Worm (Caenorhabditis elegans): ENCODE results near the gene srd-18.

srd-18 gene

DNA sequence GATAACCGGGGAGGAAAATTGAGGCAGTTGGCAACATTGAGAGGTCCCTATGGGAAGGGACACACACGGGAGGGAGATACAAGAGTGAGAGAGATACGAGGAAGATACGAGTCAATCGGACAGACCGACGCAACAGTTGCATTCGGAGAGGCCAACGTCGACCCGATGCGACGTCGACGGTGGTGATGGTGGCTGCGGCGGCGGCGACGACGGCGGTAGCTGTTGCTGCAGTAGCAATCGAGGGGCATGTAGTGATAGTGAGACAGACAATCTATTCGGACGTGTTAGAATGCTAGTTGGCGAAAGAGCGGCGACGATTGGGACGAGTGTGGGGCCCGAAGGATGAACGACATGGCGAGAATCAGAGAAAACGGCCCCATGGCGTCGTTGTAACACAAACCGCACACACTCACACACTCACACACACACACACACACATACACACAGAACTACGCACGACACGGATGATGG, 33.3 kb downstream of the srd-18 start (continued):
- TF ChIP-seq alr-1 (tag; optimal IDR thresholded peaks at IDR 0.05) = no peak
- no peak for TF ChIP-seq ZK546.5 (tag; optimal IDR thresholded peaks at IDR 0.05)
- TF ChIP-seq mdl-1 (tag; optimal IDR thresholded peaks at IDR 0.05) = no peak
- TF ChIP-seq nhr-10 (tag; optimal IDR thresholded peaks at IDR 0.05) = no peak

DNA sequence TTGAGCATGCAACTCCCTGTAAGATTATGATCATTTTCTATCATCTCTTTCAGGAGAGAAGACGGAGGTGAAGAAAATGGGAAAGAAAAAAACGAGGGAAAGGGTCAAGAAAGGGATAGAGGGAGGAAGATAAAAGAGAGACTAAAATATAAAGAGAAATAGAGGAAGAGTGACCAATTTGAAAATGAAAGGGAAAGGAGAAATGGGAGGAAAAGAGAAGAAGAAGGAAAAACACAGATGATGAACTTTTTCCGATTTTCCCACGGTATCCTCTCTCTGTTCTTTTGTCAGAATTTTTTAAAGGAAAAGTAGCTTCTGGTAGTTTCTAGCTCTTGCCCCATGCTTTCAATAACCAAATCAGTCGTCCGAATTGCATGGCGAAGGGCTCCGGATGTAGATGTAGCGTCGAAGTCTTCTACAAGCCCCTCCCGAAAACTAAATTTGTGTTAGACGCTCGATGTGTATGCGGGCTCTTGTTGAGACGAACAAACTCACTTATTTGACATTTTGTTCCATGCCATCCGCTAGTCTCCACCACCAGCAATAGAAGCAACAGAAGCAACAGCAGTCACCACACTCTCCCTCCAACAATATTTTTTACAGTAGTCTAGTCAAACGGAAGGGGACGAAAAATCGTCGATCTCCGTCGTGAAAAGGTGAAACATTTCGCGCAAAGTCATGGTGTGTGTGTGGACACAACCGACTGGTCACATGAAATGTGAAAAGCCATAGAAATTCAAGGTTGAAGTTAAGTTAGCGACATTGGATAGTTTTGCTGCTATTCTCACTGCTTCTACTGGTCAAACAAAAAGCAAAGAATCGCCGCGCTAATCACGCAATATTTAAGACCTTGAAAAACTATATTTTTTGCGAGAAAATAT, 35.0 kb downstream of the srd-18 start, which contains the start of gene somi-1:
TSS of gene somi-1 (minus strand) at position 18 of the 881 bp plus-strand sequence.
- TF ChIP-seq unc-62 (GFP tag; optimal IDR thresholded peaks at IDR 0.05) (no peak), egl-27 (tag; optimal IDR thresholded peaks at IDR 0.05) (peak; percentile 56), elt-3 (tag; optimal IDR thresholded peaks at IDR 0.05) (no peak), ceh-82 (tag; optimal IDR thresholded peaks at IDR 0.05) (no peak), sma-9 (GFP tag; optimal IDR thresholded peaks at IDR 0.05) (peak; percentile 78), sma-9 (tag; optimal IDR thresholded peaks at IDR 0.05) (no peak), mbf-1 (tag; optimal IDR thresholded peaks at IDR 0.05) (no peak), nhr-21 (tag; optimal IDR thresholded peaks at IDR 0.05) (peak; percentile 28), skn-1 (tag; optimal IDR thresholded peaks at IDR 0.05) (no peak), nhr-25 (tag; optimal IDR thresholded peaks at IDR 0.05) (peak; percentile 71), mdl-1 (tag; optimal IDR thresholded peaks at IDR 0.05) (no peak), ceh-16 (tag; optimal IDR thresholded peaks at IDR 0.05) (no peak), F13H6.1 (tag; optimal IDR thresholded peaks at IDR 0.05) (peak; percentile 32), ztf-4 (tag; optimal IDR thresholded peaks at IDR 0.05) (no peak), lin-13 (GFP tag; optimal IDR thresholded peaks at IDR 0.05) (peak; percentile 1), snpc-4 (tag; optimal IDR thresholded peaks at IDR 0.05) (no peak), fos-1 (tag; optimal IDR thresholded peaks at IDR 0.05) (peak; percentile 8), nhr-11 (tag; optimal IDR thresholded peaks at IDR 0.05) (no peak), mab-5 (tag; optimal IDR thresholded peaks at IDR 0.05) (no peak), blmp-1 (tag; optimal IDR thresholded peaks at IDR 0.05; ENCODE audit: insufficient read depth) (peak; percentile 96), elt-1 (tag; optimal IDR thresholded peaks at IDR 0.05) (no peak), Y55F3AM.14 (GFP tag; optimal IDR thresholded peaks at IDR 0.05) (no peak), C34F6.9 (tag; optimal IDR thresholded peaks at IDR 0.05) (peak; percentile 15), ZK546.5 (tag; optimal IDR thresholded peaks at IDR 0.05) (no peak), nhr-129 (tag; optimal IDR thresholded peaks at IDR 0.05) (no peak)

DNA sequence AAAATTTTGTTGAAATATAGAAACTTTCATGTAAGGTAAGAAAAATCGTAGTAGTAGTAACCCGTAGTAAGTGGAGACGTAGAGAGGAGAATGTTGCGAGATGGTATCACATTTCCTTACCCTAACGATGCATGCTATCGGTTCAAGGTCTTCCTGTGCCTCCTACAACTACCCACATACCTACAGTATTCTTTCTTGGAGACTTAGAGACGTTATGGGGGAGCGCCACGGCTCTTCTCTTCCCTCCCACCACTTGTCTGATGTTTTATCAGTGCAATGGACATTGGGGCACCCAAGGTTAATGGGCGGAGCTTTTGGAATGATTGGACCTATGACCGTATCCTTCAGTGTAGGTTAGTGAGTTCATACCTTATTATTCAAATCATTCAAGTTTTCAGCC, 35.7 kb downstream of the srd-18 start:
- TF ChIP-seq sma-9 (GFP tag; optimal IDR thresholded peaks at IDR 0.05) (peak; percentile 71), sma-9 (tag; optimal IDR thresholded peaks at IDR 0.05) (no peak), gmeb-1 (tag; optimal IDR thresholded peaks at IDR 0.05) (peak; percentile 17), sma-3 (GFP tag; optimal IDR thresholded peaks at IDR 0.05) (peak; percentile 7), C34F6.9 (tag; optimal IDR thresholded peaks at IDR 0.05) (no peak), fos-1 (tag; optimal IDR thresholded peaks at IDR 0.05) (peak; percentile 1), peb-1 (tag; optimal IDR thresholded peaks at IDR 0.05) (no peak), lsy-2 (tag; optimal IDR thresholded peaks at IDR 0.05) (peak in 1 of 2 experiments; percentile 18), unc-55 (GFP tag; optimal IDR thresholded peaks at IDR 0.05) (no peak), ceh-16 (tag; optimal IDR thresholded peaks at IDR 0.05) (peak; percentile 59), nhr-129 (tag; optimal IDR thresholded peaks at IDR 0.05) (peak; percentile 23)

DNA sequence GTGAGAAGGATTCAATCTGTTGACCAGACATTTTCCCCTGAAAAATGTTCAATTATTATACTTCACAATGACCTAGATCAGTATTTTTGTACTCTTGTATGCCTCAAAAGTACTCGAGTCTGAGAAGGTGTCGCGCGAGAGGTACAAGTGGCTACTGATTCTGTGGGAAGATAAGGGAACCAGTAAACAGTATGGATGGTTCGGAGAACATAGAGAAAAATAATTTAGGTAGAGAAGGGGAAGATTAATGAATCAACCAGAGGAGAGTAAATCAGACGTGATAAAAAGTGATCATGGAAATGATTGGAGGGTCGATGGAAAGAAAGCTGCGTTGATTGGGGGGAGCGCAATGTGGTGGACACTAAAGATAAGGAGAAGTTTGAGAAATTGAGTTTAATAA, 37.2 kb downstream of the srd-18 start:
- TF ChIP-seq ztf-4 (tag; optimal IDR thresholded peaks at IDR 0.05) (no peak), unc-55 (GFP tag; optimal IDR thresholded peaks at IDR 0.05) (no peak), ceh-16 (tag; optimal IDR thresholded peaks at IDR 0.05) (peak; percentile 68), unc-39 (tag; optimal IDR thresholded peaks at IDR 0.05) (no peak), sma-3 (GFP tag; optimal IDR thresholded peaks at IDR 0.05) (peak; percentile 74), nhr-25 (tag; optimal IDR thresholded peaks at IDR 0.05) (peak; percentile 50), mab-5 (tag; optimal IDR thresholded peaks at IDR 0.05) (no peak), nhr-21 (tag; optimal IDR thresholded peaks at IDR 0.05) (peak; percentile 64), egl-27 (tag; optimal IDR thresholded peaks at IDR 0.05) (peak; percentile 67), lsy-2 (tag; optimal IDR thresholded peaks at IDR 0.05) (peak in 1 of 2 experiments; percentile 2), ztf-11 (tag; optimal IDR thresholded peaks at IDR 0.05) (no peak), R02D3.7 (tag; optimal IDR thresholded peaks at IDR 0.05) (no peak), crh-2 (tag; optimal IDR thresholded peaks at IDR 0.05) (peak; percentile 0), sma-9 (GFP tag; optimal IDR thresholded peaks at IDR 0.05) (peak; percentile 64), sma-9 (tag; optimal IDR thresholded peaks at IDR 0.05) (no peak), fos-1 (tag; optimal IDR thresholded peaks at IDR 0.05) (peak; percentile 38), Y55F3AM.14 (GFP tag; optimal IDR thresholded peaks at IDR 0.05) (no peak)
